Fruit fly (Drosophila melanogaster): Measurements from ENCODE around the gene CG4168.
A peak's percentile ranks its signal among the peaks of the same experiment; 100 is the strongest.

CG4168 gene

dm6 chr2L:15117995-15118394 lies 82.3 kb downstream of the CG4168 start (continued):
- TF ChIP-seq CG9437 (GFP tag; optimal IDR thresholded peaks at IDR 0.05) (no peak), Myb (GFP tag; optimal IDR thresholded peaks at IDR 0.05) (peak; percentile 85), CG12769 (tag; optimal IDR thresholded peaks at IDR 0.05) (no peak), CG2202 (tag; optimal IDR thresholded peaks at IDR 0.05) (no peak), ash1 (GFP tag; optimal IDR thresholded peaks at IDR 0.05) (no peak), fd64A (GFP tag; optimal IDR thresholded peaks at IDR 0.05) (no peak), CG6272 (GFP tag; IDR thresholded peaks at IDR 0.05) (no peak), Nf-YA (GFP tag; IDR thresholded peaks at IDR 0.05) (no peak), CG17361 (GFP tag; IDR thresholded peaks at IDR 0.05) (0 out of 3 replicates have a peak, but pooled peaks have one; percentile 10), az2 (GFP tag; optimal IDR thresholded peaks at IDR 0.05) (no peak), NFAT (GFP tag; IDR thresholded peaks at IDR 0.05) (no peak), CG7372 (GFP tag; IDR thresholded peaks at IDR 0.05) (no peak), Tbp (GFP tag; optimal IDR thresholded peaks at IDR 0.05) (no peak), D (optimal IDR thresholded peaks at IDR 0.05) (no peak), D (GFP tag; optimal IDR thresholded peaks at IDR 0.05) (no peak), CG17912 (GFP tag; optimal IDR thresholded peaks at IDR 0.05) (no peak), luna (GFP tag; optimal IDR thresholded peaks at IDR 0.05) (no peak), sug (tag; optimal IDR thresholded peaks at IDR 0.05) (no peak), Spps (tag; optimal IDR thresholded peaks at IDR 0.05) (no peak), Doc3 (GFP tag; IDR thresholded peaks at IDR 0.05; ENCODE audit: partially characterized antibody) (no peak), B-H2 (GFP tag; optimal IDR thresholded peaks at IDR 0.05) (no peak), nau (GFP tag; optimal IDR thresholded peaks at IDR 0.05) (no peak), gsb (GFP tag; IDR thresholded peaks at IDR 0.05) (no peak), CG17359 (tag; optimal IDR thresholded peaks at IDR 0.05) (no peak), mld (GFP tag; IDR thresholded peaks at IDR 0.05; ENCODE audit: partially characterized antibody) (no peak), CG31224 (GFP tag; IDR thresholded peaks at IDR 0.05) (no peak), tll (GFP tag; optimal IDR thresholded peaks at IDR 0.05) (no peak), CG14050 (GFP tag; IDR thresholded peaks at IDR 0.05) (no peak), tup (GFP tag; optimal IDR thresholded peaks at IDR 0.05) (no peak), dmrt99B (tag; optimal IDR thresholded peaks at IDR 0.05) (no peak), corto (GFP tag; optimal IDR thresholded peaks at IDR 0.05) (no peak), chn (GFP tag; optimal IDR thresholded peaks at IDR 0.05) (no peak), ato (GFP tag; IDR thresholded peaks at IDR 0.05; ENCODE audit: partially characterized antibody) (no peak), CG13123 (GFP tag; optimal IDR thresholded peaks at IDR 0.05) (no peak), CG1233 (GFP tag; optimal IDR thresholded peaks at IDR 0.05) (no peak), Atf6 (GFP tag; IDR thresholded peaks at IDR 0.05) (no peak), Kr (GFP tag; optimal IDR thresholded peaks at IDR 0.05) (no peak), CG8478 (optimal IDR thresholded peaks at IDR 0.05) (no peak), CG3847 (GFP tag; IDR thresholded peaks at IDR 0.05) (no peak), CG4730 (GFP tag; IDR thresholded peaks at IDR 0.05) (no peak), CG10267 (tag; optimal IDR thresholded peaks at IDR 0.05) (peak; percentile 83), CG10147 (GFP tag; optimal IDR thresholded peaks at IDR 0.05) (no peak), Lim3 (GFP tag; IDR thresholded peaks at IDR 0.05) (no peak), kni (GFP tag; optimal IDR thresholded peaks at IDR 0.05) (no peak), pzg (GFP tag; optimal IDR thresholded peaks at IDR 0.05) (peak; percentile 37), sr (GFP tag; IDR thresholded peaks at IDR 0.05) (no peak), CG17612 (GFP tag; IDR thresholded peaks at IDR 0.05) (no peak), Pdp1 (GFP tag; optimal IDR thresholded peaks at IDR 0.05) (no peak), ara (GFP tag; IDR thresholded peaks at IDR 0.05) (no peak), HLH54F (GFP tag; optimal IDR thresholded peaks at IDR 0.05) (no peak), ab (GFP tag; optimal IDR thresholded peaks at IDR 0.05) (no peak), fd102C (GFP tag; optimal IDR thresholded peaks at IDR 0.05) (no peak), CG10654 (GFP tag; optimal IDR thresholded peaks at IDR 0.05) (no peak)

Measured in whole organism, embryonic.